Worm (Caenorhabditis elegans) whole organism, L3 larva: ENCODE data around the gene nhr-267.
"Not testable (repeated sequence)": the region's sequence is repeated elsewhere in the genome, so short reads cannot be mapped to it uniquely, and the experiment has no call there.

Experiments
- ceh-82 ChIP-seq: fragments of 150-350 bp; optimal IDR thresholded peaks from 2 replicates; lab custom pipeline; 2014; ENCODE audit warnings: missing biosample characterization, missing genetic modification characterization
- elt-1 ChIP-seq: fragments of 150-350 bp; optimal IDR thresholded peaks from 2 replicates; lab custom pipeline; 2014; ENCODE audit warnings: missing biosample characterization, missing genetic modification characterization
- elt-2 ChIP-seq: sonication (generic microtip); optimal IDR thresholded peaks from 2 replicates; lab custom pipeline; 2016; ENCODE audit warnings: missing genetic modification reagents, mild to moderate bottlenecking, missing genetic modification characterization, missing compliant biosample characterization
- nhr-12 ChIP-seq: fragments of 150-350 bp; optimal IDR thresholded peaks from 2 replicates; lab custom pipeline; 2014; ENCODE audit warnings: missing biosample characterization, missing genetic modification characterization
- nhr-237 ChIP-seq: fragments of 150-350 bp; optimal IDR thresholded peaks from 2 replicates; lab custom pipeline; 2014; ENCODE audit warnings: missing biosample characterization, missing genetic modification characterization
- nhr-25 ChIP-seq: sonication (generic microtip); optimal IDR thresholded peaks from 2 replicates; lab custom pipeline; 2017; ENCODE audit warnings: missing biosample characterization, missing genetic modification characterization
- nhr-77 ChIP-seq: fragments of 150-350 bp; optimal IDR thresholded peaks from 2 replicates; lab custom pipeline; 2014; ENCODE audit warnings: missing biosample characterization, missing genetic modification characterization
- pha-4 ChIP-seq: fragments of 150-350 bp; optimal IDR thresholded peaks from 2 replicates; lab custom pipeline; 2014; ENCODE audit warnings: missing biosample characterization, missing genetic modification reagents, missing genetic modification characterization
- pqm-1 ChIP-seq: fragments of 150-350 bp; optimal IDR thresholded peaks from 2 replicates; lab custom pipeline; 2017; ENCODE audit warnings: missing biosample characterization, missing genetic modification characterization, inconsistent platforms
- skn-1 ChIP-seq: fragments of 150-350 bp; optimal IDR thresholded peaks from 2 replicates; lab custom pipeline; 2014; ENCODE audit warnings: missing biosample characterization, missing genetic modification characterization
- unc-39 ChIP-seq: sonication (generic microtip); optimal IDR thresholded peaks from 4 replicates; lab custom pipeline; 2017; ENCODE audit warnings: missing biosample characterization, missing genetic modification characterization

ce11 chrIV:9286305-9286704 lies at the start of gene nhr-267:
- not testable (repeated sequence) for TF ChIP-seq nhr-12, skn-1, nhr-25, nhr-77, nhr-237, ceh-82, elt-1, pqm-1, unc-39, pha-4, elt-2 (tag; lab: Kevin White, UChicago)
